Worm (Caenorhabditis elegans) whole organism, young adult: Measurements from ENCODE around the gene K01G5.8.

Experiments
- C06A6.2 ChIP-seq: fragments of 200-800 bp; sonication (Bioruptor generic); conservative IDR thresholded peaks from 2 replicates; pipeline ENCODE4 v1.3.6; 2022; ENCODE audit warnings: missing genetic modification characterization, missing compliant biosample characterization
- C17E4.6 ChIP-seq: fragments of 200-800 bp; sonication (Bioruptor generic); IDR thresholded peaks from 2 replicates; pipeline ENCODE4 v1.3.6; 2022; ENCODE audit warnings: missing genetic modification reagents, missing genetic modification characterization, missing compliant biosample characterization
- F22D6.2 ChIP-seq: sonication (generic microtip); optimal IDR thresholded peaks from 2 replicates; lab custom pipeline; 2016; ENCODE audit warnings: mild to moderate bottlenecking, missing genetic modification characterization, missing compliant biosample characterization
- F39B2.1 ChIP-seq: fragments of 200-800 bp; sonication (Bioruptor generic); IDR thresholded peaks from 2 replicates; pipeline ENCODE4 v1.3.6; 2022; ENCODE audit warnings: missing genetic modification reagents, missing genetic modification characterization, missing compliant biosample characterization
- F52B5.7 ChIP-seq: sonication (generic microtip); optimal IDR thresholded peaks from 2 replicates; lab custom pipeline; 2016; ENCODE audit warnings: mild to moderate bottlenecking, missing genetic modification characterization, missing compliant biosample characterization
- F57A8.1 ChIP-seq: fragments of 200-800 bp; sonication (Bioruptor generic); optimal IDR thresholded peaks from 2 replicates; lab custom pipeline; 2018; ENCODE audit warnings: mild to moderate bottlenecking, missing genetic modification characterization, moderate library complexity, missing compliant biosample characterization
- F57C9.4 ChIP-seq: sonication (generic microtip); optimal IDR thresholded peaks from 2 replicates; lab custom pipeline; 2017; ENCODE audit warnings: mild to moderate bottlenecking, missing genetic modification characterization, missing compliant biosample characterization
- K11D2.4 ChIP-seq: fragments of 200-800 bp; sonication (Bioruptor generic); IDR thresholded peaks from 2 replicates; pipeline ENCODE4 v1.3.6; 2022; ENCODE audit warnings: missing genetic modification reagents, missing genetic modification characterization, missing compliant biosample characterization
- Y56A3A.18 ChIP-seq: fragments of 200-800 bp; sonication (Bioruptor generic); IDR thresholded peaks from 2 replicates; pipeline ENCODE4 v1.3.6; 2022; ENCODE audit warnings: missing genetic modification reagents, missing genetic modification characterization, missing compliant biosample characterization
- ZK185.1 ChIP-seq: sonication (generic microtip); optimal IDR thresholded peaks from 2 replicates; lab custom pipeline; 2016; ENCODE audit warnings: mild to moderate bottlenecking, missing genetic modification characterization, missing compliant biosample characterization; ENCODE audit not compliant: poor library complexity, severe bottlenecking
- ama-1 ChIP-seq, 3 experiments: fragments of 150-350 bp in 1 of 3; sonication (generic microtip) in 2 of 3; optimal IDR thresholded peaks; 2 replicates each; lab custom pipeline; 2014 to 2018; ENCODE audit warnings: missing biosample characterization in 2 of 3, missing genetic modification characterization in 2 of 3, missing genetic modification reagents in 2 of 3
- atf-7 ChIP-seq: sonication (generic microtip); optimal IDR thresholded peaks from 2 replicates; lab custom pipeline; 2017; ENCODE audit warnings: mild to moderate bottlenecking, missing genetic modification characterization, missing compliant biosample characterization
- attf-3 ChIP-seq: fragments of 200-800 bp; sonication (Bioruptor generic); conservative IDR thresholded peaks from 2 replicates; pipeline ENCODE4 v1.3.6; 2022; ENCODE audit warnings: missing genetic modification reagents, missing genetic modification characterization, missing compliant biosample characterization
- cebp-2 ChIP-seq: fragments of 200-800 bp; sonication (Bioruptor generic); IDR thresholded peaks from 2 replicates; pipeline ENCODE4 v1.3.6; 2022; ENCODE audit warnings: missing genetic modification characterization, missing compliant biosample characterization
- ceh-27 ChIP-seq: fragments of 200-800 bp; sonication (Bioruptor generic); optimal IDR thresholded peaks from 2 replicates; lab custom pipeline; 2018; ENCODE audit warnings: mild to moderate bottlenecking, missing genetic modification characterization, moderate library complexity, missing compliant biosample characterization
- ceh-40 ChIP-seq: fragments of 200-800 bp; sonication (Bioruptor generic); IDR thresholded peaks from 2 replicates; pipeline ENCODE4 v1.3.6; 2022; ENCODE audit warnings: missing genetic modification characterization, missing compliant biosample characterization
- ceh-58 ChIP-seq: fragments of 200-800 bp; sonication (Bioruptor generic); IDR thresholded peaks from 2 replicates; pipeline ENCODE4 v1.3.6; 2022; ENCODE audit warnings: missing genetic modification characterization, missing compliant biosample characterization
- chd-7 ChIP-seq: sonication (generic microtip); optimal IDR thresholded peaks from 2 replicates; lab custom pipeline; 2016; ENCODE audit warnings: mild to moderate bottlenecking, missing genetic modification characterization, moderate library complexity, missing compliant biosample characterization
- dox-1 ChIP-seq: fragments of 200-800 bp; sonication (Bioruptor generic); IDR thresholded peaks from 2 replicates; pipeline ENCODE4 v1.3.6; 2022; ENCODE audit warnings: missing genetic modification reagents, missing genetic modification characterization, missing compliant biosample characterization
- dpff-1 ChIP-seq: sonication (generic microtip); optimal IDR thresholded peaks from 2 replicates; lab custom pipeline; 2017; ENCODE audit warnings: mild to moderate bottlenecking, missing genetic modification characterization, missing compliant biosample characterization
- efl-1 ChIP-seq: fragments of 150-350 bp; optimal IDR thresholded peaks from 2 replicates; lab custom pipeline; 2014; ENCODE audit warnings: missing biosample characterization, missing genetic modification reagents, missing genetic modification characterization
- egl-18 ChIP-seq: fragments of 200-800 bp; sonication (Bioruptor generic); IDR thresholded peaks from 2 replicates; pipeline ENCODE4 v1.3.6; 2022; ENCODE audit warnings: missing genetic modification reagents, missing genetic modification characterization, missing compliant biosample characterization
- egrh-3 ChIP-seq: fragments of 200-800 bp; sonication (Bioruptor generic); IDR thresholded peaks from 2 replicates; pipeline ENCODE4 v1.3.6; 2022; ENCODE audit warnings: missing genetic modification reagents, missing genetic modification characterization, missing compliant biosample characterization
- hrde-1 ChIP-seq: sonication (generic microtip); optimal IDR thresholded peaks from 2 replicates; lab custom pipeline; 2016; ENCODE audit warnings: missing genetic modification characterization, mild to moderate bottlenecking, missing compliant biosample characterization, moderate library complexity, missing genotype, missing genetic modification reagents, borderline replicate concordance
- lag-1 ChIP-seq: fragments of 200-800 bp; sonication (Bioruptor generic); IDR thresholded peaks from 2 replicates; pipeline ENCODE4 v1.3.6; 2022; ENCODE audit warnings: missing genetic modification reagents, missing genetic modification characterization, missing compliant biosample characterization
- let-607 ChIP-seq, 2 experiments: fragments of 200-800 bp in 1 of 2; sonication (Bioruptor generic) in 1 of 2; sonication (generic microtip) in 1 of 2; optimal IDR thresholded peaks; 2 replicates each; lab custom pipeline; 2016 to 2018; ENCODE audit warnings: mild to moderate bottlenecking in 2 of 2, missing compliant biosample characterization in 2 of 2, missing genetic modification characterization in 2 of 2, moderate library complexity in 2 of 2, missing genotype in 1 of 2
- lin-40 ChIP-seq: sonication (generic microtip); optimal IDR thresholded peaks from 2 replicates; lab custom pipeline; 2016; ENCODE audit warnings: missing genetic modification characterization, mild to moderate bottlenecking, missing compliant biosample characterization, missing genotype, missing genetic modification reagents
- lir-1 ChIP-seq: fragments of 200-800 bp; sonication (Bioruptor generic); conservative IDR thresholded peaks from 2 replicates; pipeline ENCODE4 v1.3.6; 2022; ENCODE audit warnings: missing genetic modification reagents, missing genetic modification characterization, missing compliant biosample characterization
- lsl-1 ChIP-seq: fragments of 200-800 bp; sonication (Bioruptor generic); optimal IDR thresholded peaks from 2 replicates; lab custom pipeline; 2018; ENCODE audit warnings: mild to moderate bottlenecking, missing genetic modification characterization, moderate library complexity, missing compliant biosample characterization
- madf-10 ChIP-seq: sonication (generic microtip); optimal IDR thresholded peaks from 2 replicates; lab custom pipeline; 2016; ENCODE audit warnings: mild to moderate bottlenecking, missing genetic modification characterization, missing compliant biosample characterization
- madf-8 ChIP-seq: fragments of 200-800 bp; sonication (Bioruptor generic); conservative IDR thresholded peaks from 2 replicates; pipeline ENCODE4 v1.3.6; 2022; ENCODE audit warnings: missing genetic modification reagents, missing genetic modification characterization, missing compliant biosample characterization
- mcd-1 ChIP-seq: fragments of 200-800 bp; sonication (Bioruptor generic); IDR thresholded peaks from 2 replicates; pipeline ENCODE4 v1.3.6; 2022; ENCODE audit warnings: missing genetic modification reagents, missing genetic modification characterization, missing compliant biosample characterization
- mel-28 ChIP-seq: sonication (generic microtip); optimal IDR thresholded peaks from 2 replicates; lab custom pipeline; 2016; ENCODE audit warnings: borderline replicate concordance, mild to moderate bottlenecking, missing genetic modification characterization, missing compliant biosample characterization
- mes-4 ChIP-seq: sonication (generic microtip); optimal IDR thresholded peaks from 2 replicates; lab custom pipeline; 2016; ENCODE audit warnings: missing genotype, missing genetic modification characterization, missing compliant biosample characterization
- nfya-2 ChIP-seq: fragments of 200-800 bp; sonication (Bioruptor generic); IDR thresholded peaks from 2 replicates; pipeline ENCODE4 v1.3.6; 2022; ENCODE audit warnings: missing genetic modification reagents, missing genetic modification characterization, missing compliant biosample characterization
- nhr-80 ChIP-seq: sonication (generic microtip); optimal IDR thresholded peaks from 2 replicates; lab custom pipeline; 2016; ENCODE audit warnings: missing genetic modification characterization, missing compliant biosample characterization
- pbrm-1 ChIP-seq: fragments of 200-800 bp; sonication (Bioruptor generic); IDR thresholded peaks from 2 replicates; pipeline ENCODE4 v1.3.6; 2022; ENCODE audit warnings: missing genetic modification reagents, missing genetic modification characterization, missing compliant biosample characterization
- pha-4 ChIP-seq: fragments of 150-350 bp; sonication (generic microtip); optimal IDR thresholded peaks from 2 replicates; lab custom pipeline; 2014; ENCODE audit warnings: missing biosample characterization, missing genetic modification reagents, missing genetic modification characterization
- rcor-1 ChIP-seq: fragments of 200-800 bp; sonication (Bioruptor generic); IDR thresholded peaks from 2 replicates; pipeline ENCODE4 v1.3.6; 2022; ENCODE audit warnings: missing genetic modification reagents, missing genetic modification characterization, missing compliant biosample characterization
- repo-1 ChIP-seq: sonication (generic microtip); optimal IDR thresholded peaks from 2 replicates; lab custom pipeline; 2017; ENCODE audit warnings: mild to moderate bottlenecking, missing genetic modification characterization, missing compliant biosample characterization
- snpc-1.1 ChIP-seq: sonication (generic microtip); optimal IDR thresholded peaks from 2 replicates; lab custom pipeline; 2017; ENCODE audit warnings: missing genetic modification characterization, mild to moderate bottlenecking, missing compliant biosample characterization, antibody characterized with exemption, moderate library complexity, missing genotype, missing genetic modification reagents; ENCODE audit not compliant: insufficient read depth
- tbp1 ChIP-seq: fragments of 200-800 bp; sonication (Bioruptor generic); optimal IDR thresholded peaks from 2 replicates; lab custom pipeline; 2018; ENCODE audit warnings: mild to moderate bottlenecking, missing genetic modification characterization, missing compliant biosample characterization
- xnd-1 ChIP-seq: sonication (generic microtip); optimal IDR thresholded peaks from 2 replicates; lab custom pipeline; 2016; ENCODE audit warnings: missing genotype, missing genetic modification reagents, missing genetic modification characterization, missing compliant biosample characterization
- ztf-25 ChIP-seq: fragments of 200-800 bp; sonication (Bioruptor generic); IDR thresholded peaks from 2 replicates; pipeline ENCODE4 v1.3.6; 2022; ENCODE audit warnings: missing genetic modification reagents, missing genetic modification characterization, missing compliant biosample characterization
- ztf-26 ChIP-seq: sonication (generic microtip); optimal IDR thresholded peaks from 2 replicates; lab custom pipeline; 2017; ENCODE audit warnings: missing genetic modification characterization, missing compliant biosample characterization
- ztf-3 ChIP-seq: fragments of 200-800 bp; sonication (Bioruptor generic); optimal IDR thresholded peaks from 2 replicates; lab custom pipeline; 2018; ENCODE audit warnings: mild to moderate bottlenecking, missing genetic modification characterization, missing compliant biosample characterization

Gene K01G5.8

DNA sequence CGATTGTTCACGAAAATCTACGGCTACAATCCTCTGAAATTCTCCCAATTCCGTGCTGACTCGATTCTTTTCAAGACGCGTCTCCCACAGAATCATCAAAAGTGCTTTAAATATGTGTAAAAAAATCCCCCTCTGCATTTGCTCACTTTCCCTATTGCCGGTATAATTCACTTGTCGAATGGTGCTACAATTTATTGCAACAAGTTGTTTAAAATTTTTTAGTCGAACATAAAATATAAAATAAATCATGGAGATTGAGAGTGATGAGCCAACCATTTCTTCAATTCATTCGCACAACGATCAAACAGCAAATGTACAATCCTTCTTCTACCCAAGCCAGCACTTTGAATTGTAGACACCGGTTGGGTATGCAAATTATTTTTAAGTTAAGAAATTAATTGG, 5.8 kb upstream of the K01G5.8 start (continued):
- no peak for TF ChIP-seq ztf-3 (GFP tag; lab: Kevin White, UChicago)
- TF ChIP-seq Y56A3A.18: peak; percentile 73; the same call in 1 of the 2 replicates
- TF ChIP-seq let-607 (tag; optimal IDR thresholded peaks at IDR 0.05; lab: Kevin White, UChicago): no peak
- peak; percentile 52 for TF ChIP-seq tbp1 (GFP tag; lab: Kevin White, UChicago)
- no peak for TF ChIP-seq lag-1 (GFP tag; lab: Robert Waterston, UW)
- TF ChIP-seq pbrm-1 (GFP tag; lab: Robert Waterston, UW): peak; percentile 75; the same call in 1 of the 2 replicates
- no peak for TF ChIP-seq pha-4 (tag; lab: Kevin White, UChicago)
- peak; percentile 38; the same call in 1 of the 2 replicates for TF ChIP-seq dox-1
- peak; percentile 11; the same call in 1 of the 2 replicates for TF ChIP-seq ztf-25
- TF ChIP-seq cebp-2 (GFP tag; lab: Robert Waterston, UW): 0 out of 2 replicates have a peak, but pooled peaks have one; percentile 49
- no peak for TF ChIP-seq lir-1 (GFP tag; lab: Robert Waterston, UW)
- TF ChIP-seq mel-28 (tag; lab: Kevin White, UChicago): no peak
- peak; percentile 71; the same call in 1 of the 2 replicates for TF ChIP-seq ceh-58 (GFP tag; lab: Robert Waterston, UW)
- peak; percentile 70; the same call in 1 of the 2 replicates for TF ChIP-seq ceh-40 (GFP tag; lab: Robert Waterston, UW)
- peak; percentile 98 for TF ChIP-seq hrde-1 (tag; lab: Kevin White, UChicago)
- peak; percentile 73 for TF ChIP-seq F52B5.7 (tag; lab: Kevin White, UChicago)
- peak; percentile 61; the same call in 1 of the 2 replicates for TF ChIP-seq madf-8
- no peak for TF ChIP-seq attf-3 (GFP tag; lab: Robert Waterston, UW)
- peak; percentile 20 for TF ChIP-seq ama-1 (optimal IDR thresholded peaks at IDR 0.05; lab: Kevin White, UChicago)
- peak; percentile 83 to 93 for TF ChIP-seq ama-1 (GFP tag; optimal IDR thresholded peaks at IDR 0.05; lab: Kevin White, UChicago)
- TF ChIP-seq nfya-2 (GFP tag; lab: Robert Waterston, UW): peak; percentile 45; the same call in 1 of the 2 replicates
- TF ChIP-seq dpff-1 (tag; lab: Kevin White, UChicago): peak; percentile 18
- no peak for TF ChIP-seq nhr-80 (tag; lab: Kevin White, UChicago)
- peak; percentile 66 for TF ChIP-seq rcor-1
- no peak for TF ChIP-seq K11D2.4 (GFP tag; lab: Robert Waterston, UW)
- TF ChIP-seq xnd-1 (tag; lab: Kevin White, UChicago): peak; percentile 68
- peak; percentile 37 for TF ChIP-seq mcd-1 (GFP tag; lab: Robert Waterston, UW)
- TF ChIP-seq ztf-26 (tag; lab: Kevin White, UChicago): no peak
- no peak for TF ChIP-seq ZK185.1 (tag; lab: Kevin White, UChicago)
- TF ChIP-seq F57A8.1: peak; percentile 63
- TF ChIP-seq repo-1 (tag; lab: Kevin White, UChicago): peak; percentile 1
- no peak for TF ChIP-seq madf-10
- peak; percentile 61 for TF ChIP-seq chd-7
- peak; percentile 27 for TF ChIP-seq atf-7
- 0 out of 2 replicates have a peak, but pooled peaks have one; percentile 7 for TF ChIP-seq egrh-3 (GFP tag; lab: Robert Waterston, UW)
- peak; percentile 61 for TF ChIP-seq lsl-1 (GFP tag; lab: Kevin White, UChicago)
- peak; percentile 62 for TF ChIP-seq snpc-1.1 (tag; lab: Kevin White, UChicago)

DNA sequence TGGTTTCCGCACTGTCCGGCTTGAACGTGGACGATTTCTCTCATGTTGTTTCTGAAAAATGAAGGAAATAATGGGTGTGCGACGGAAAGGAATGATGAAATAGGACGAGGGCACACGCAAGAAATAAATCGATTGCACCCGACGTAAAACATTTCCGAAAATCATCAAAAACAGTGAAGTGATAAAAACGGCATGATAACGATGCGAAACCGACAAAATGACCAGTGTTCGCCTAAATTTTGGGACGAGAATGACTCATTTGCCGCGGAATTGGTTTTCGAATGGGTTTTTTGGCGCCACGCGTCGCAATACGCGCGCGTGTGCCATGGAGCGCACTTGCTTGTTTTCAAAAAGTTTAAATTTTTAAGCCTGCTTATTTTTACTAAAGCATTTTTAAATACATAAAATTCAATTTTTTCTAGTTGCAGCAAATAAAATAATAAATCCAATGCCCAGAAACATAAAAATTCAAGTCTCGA, 1.8 kb upstream of the K01G5.8 start, which contains the start of the genes tbb-1 and rib-2:
Gene tbb-1 (minus strand): TSS at position 51 of the 479 bp plus-strand sequence.
Gene rib-2 (plus strand): TSS at position 429 of the 479 bp plus-strand sequence.
- no peak for TF ChIP-seq F39B2.1 (GFP tag; lab: Robert Waterston, UW)
- TF ChIP-seq efl-1 (GFP tag; lab: Kevin White, UChicago): peak; percentile 100
- TF ChIP-seq egl-18 (GFP tag; lab: Robert Waterston, UW): no peak
- peak; percentile 96 for TF ChIP-seq pbrm-1 (GFP tag; lab: Robert Waterston, UW)
- no peak for TF ChIP-seq F22D6.2 (tag; lab: Kevin White, UChicago)
- TF ChIP-seq snpc-1.1 (tag; lab: Kevin White, UChicago): peak; percentile 77
- peak; percentile 1 for TF ChIP-seq chd-7
- peak; percentile 69 for TF ChIP-seq ceh-27 (GFP tag; lab: Kevin White, UChicago)
- TF ChIP-seq lir-1 (GFP tag; lab: Robert Waterston, UW): peak; percentile 85
- TF ChIP-seq mes-4: no peak
- TF ChIP-seq dox-1: peak; percentile 99
- peak; percentile 95 for TF ChIP-seq C17E4.6 (GFP tag; lab: Robert Waterston, UW)
- no peak for TF ChIP-seq F57C9.4
- TF ChIP-seq ztf-26 (tag; lab: Kevin White, UChicago): peak; percentile 54
- peak; percentile 94 for TF ChIP-seq rcor-1
- TF ChIP-seq ceh-58 (GFP tag; lab: Robert Waterston, UW): no peak
- peak; percentile 87 for TF ChIP-seq hrde-1 (tag; lab: Kevin White, UChicago)
- TF ChIP-seq C06A6.2 (GFP tag; lab: Robert Waterston, UW): peak; percentile 47; the same call in 1 of the 2 replicates
- peak; percentile 91 for TF ChIP-seq ztf-25
- peak; percentile 68 for TF ChIP-seq lin-40 (tag; lab: Kevin White, UChicago)
